Worm (Caenorhabditis elegans) whole organism, L1 larva: Measurements from ENCODE around the gene ZK121.2.
A peak's percentile ranks its signal among the peaks of the same experiment; 100 is the strongest.

Source experiments
- C04F5.9 ChIP-seq: sonication (generic microtip); optimal IDR thresholded peaks from 2 replicates; lab custom pipeline; 2016; ENCODE audit warnings: missing genetic modification characterization, missing compliant biosample characterization
- C16A3.4 ChIP-seq: fragments of 150-350 bp; optimal IDR thresholded peaks from 2 replicates; lab custom pipeline; 2014; ENCODE audit warnings: missing biosample characterization, missing genetic modification characterization
- C34B4.2 ChIP-seq: sonication (generic microtip); optimal IDR thresholded peaks from 2 replicates; lab custom pipeline; 2017; ENCODE audit warnings: mild to moderate bottlenecking, missing genetic modification characterization, missing compliant biosample characterization
- Y116A8C.19 ChIP-seq: sonication (generic microtip); optimal IDR thresholded peaks from 2 replicates; lab custom pipeline; 2016; ENCODE audit warnings: missing compliant biosample characterization, missing genetic modification characterization, borderline replicate concordance
- aha-1 ChIP-seq: fragments of 150-350 bp; optimal IDR thresholded peaks from 2 replicates; lab custom pipeline; 2014; ENCODE audit warnings: missing biosample characterization, missing genetic modification characterization
- alr-1 ChIP-seq: fragments of 200-800 bp; sonication (Bioruptor generic); optimal IDR thresholded peaks from 2 replicates; lab custom pipeline; 2018; ENCODE audit warnings: borderline replicate concordance, mild to moderate bottlenecking, missing genetic modification characterization, missing compliant biosample characterization
- ama-1 ChIP-seq: fragments of 150-350 bp; optimal IDR thresholded peaks from 2 replicates; lab custom pipeline; 2014
- ceh-63 ChIP-seq: fragments of 200-800 bp; sonication (Bioruptor generic); optimal IDR thresholded peaks from 2 replicates; lab custom pipeline; 2018; ENCODE audit warnings: mild to moderate bottlenecking, missing genetic modification characterization, missing compliant biosample characterization
- ceh-82 ChIP-seq, 3 experiments: fragments of 150-350 bp in 1 of 3; sonication (generic microtip) in 2 of 3; optimal IDR thresholded peaks; 2 replicates each; lab custom pipeline; 2014 to 2017; ENCODE audit warnings: missing biosample characterization in 3 of 3, missing genetic modification characterization in 3 of 3
- ceh-90 ChIP-seq: sonication (generic microtip); optimal IDR thresholded peaks from 2 replicates; lab custom pipeline; 2016; ENCODE audit warnings: missing genetic modification characterization, missing compliant biosample characterization
- dpl-1 ChIP-seq, 3 experiments: fragments of 150-350 bp in 2 of 3; sonication (generic microtip) in 1 of 3; optimal IDR thresholded peaks; 2 replicates each; lab custom pipeline; 2014 to 2017; ENCODE audit warnings: missing biosample characterization in 3 of 3, missing genetic modification characterization in 3 of 3, missing genetic modification reagents in 3 of 3
- efl-1 ChIP-seq, 4 experiments: fragments of 150-350 bp; optimal IDR thresholded peaks in 3 of 4; peaks in 1 of 4; 1 replicate in 1 of 4; 2 replicates in 3 of 4; lab custom pipeline; 2014; ENCODE audit warnings: missing biosample characterization in 2 of 4, missing genetic modification characterization in 2 of 4, missing genetic modification reagents in 2 of 4
- egl-13 ChIP-seq: sonication (generic microtip); optimal IDR thresholded peaks from 2 replicates; lab custom pipeline; 2016; ENCODE audit warnings: missing genotype, missing genetic modification reagents, missing genetic modification characterization, missing compliant biosample characterization
- ets-5 ChIP-seq: fragments of 200-800 bp; sonication (Bioruptor generic); IDR thresholded peaks from 2 replicates; pipeline ENCODE4 v1.3.6; 2022; ENCODE audit warnings: missing genetic modification characterization, missing compliant biosample characterization
- fkh-8 ChIP-seq: sonication (generic microtip); optimal IDR thresholded peaks from 2 replicates; lab custom pipeline; 2016; ENCODE audit warnings: mild to moderate bottlenecking, missing genetic modification characterization, missing compliant biosample characterization
- grh-1 ChIP-seq: fragments of 200-800 bp; sonication (Bioruptor generic); IDR thresholded peaks from 2 replicates; pipeline ENCODE4 v1.3.6; 2022; ENCODE audit warnings: missing genetic modification reagents, missing genetic modification characterization, missing compliant biosample characterization
- hlh-17 ChIP-seq: fragments of 200-800 bp; sonication (Bioruptor generic); optimal IDR thresholded peaks from 2 replicates; lab custom pipeline; 2018; ENCODE audit warnings: missing genetic modification characterization, mild to moderate bottlenecking, missing compliant biosample characterization, moderate library complexity, borderline replicate concordance
- hlh-4 ChIP-seq: sonication (generic microtip); optimal IDR thresholded peaks from 2 replicates; lab custom pipeline; 2016; ENCODE audit warnings: mild to moderate bottlenecking, missing genetic modification characterization, missing compliant biosample characterization
- hpl-2 ChIP-seq: fragments of 150-350 bp; optimal IDR thresholded peaks from 2 replicates; lab custom pipeline; 2014; ENCODE audit warnings: missing biosample characterization, missing genetic modification reagents, missing genetic modification characterization
- irx-1 ChIP-seq: sonication (generic microtip); optimal IDR thresholded peaks from 2 replicates; lab custom pipeline; 2016; ENCODE audit warnings: missing genetic modification characterization, missing compliant biosample characterization
- lin-35 ChIP-seq, 2 experiments: fragments of 150-350 bp; optimal IDR thresholded peaks; 2 replicates each; lab custom pipeline; 2014; ENCODE audit warnings: missing biosample characterization in 2 of 2, missing genetic modification characterization in 2 of 2, missing genetic modification reagents in 2 of 2
- lin-39 ChIP-seq: fragments of 150-350 bp; optimal IDR thresholded peaks from 2 replicates; lab custom pipeline; 2014; ENCODE audit warnings: missing biosample characterization, missing genetic modification reagents, missing genetic modification characterization
- mef-2 ChIP-seq: fragments of 150-350 bp; optimal IDR thresholded peaks from 2 replicates; lab custom pipeline; 2014; ENCODE audit warnings: missing biosample characterization, missing genetic modification characterization
- mep-1 ChIP-seq: fragments of 150-350 bp; optimal IDR thresholded peaks from 2 replicates; lab custom pipeline; 2014; ENCODE audit warnings: missing biosample characterization, missing genetic modification characterization
- nhr-20 ChIP-seq: sonication (generic microtip); optimal IDR thresholded peaks from 2 replicates; lab custom pipeline; 2016; ENCODE audit warnings: mild to moderate bottlenecking, missing genetic modification characterization, missing compliant biosample characterization
- nhr-28 ChIP-seq: fragments of 150-350 bp; optimal IDR thresholded peaks from 2 replicates; lab custom pipeline; 2014; ENCODE audit warnings: missing biosample characterization, missing genetic modification characterization
- nhr-47 ChIP-seq: sonication (generic microtip); optimal IDR thresholded peaks from 2 replicates; lab custom pipeline; 2016; ENCODE audit warnings: mild to moderate bottlenecking, missing genetic modification characterization, moderate library complexity, missing compliant biosample characterization
- nhr-71 ChIP-seq: sonication (generic microtip); optimal IDR thresholded peaks from 2 replicates; lab custom pipeline; 2016; ENCODE audit warnings: mild to moderate bottlenecking, missing genetic modification characterization, moderate library complexity, missing compliant biosample characterization
- nhr-77 ChIP-seq: fragments of 150-350 bp; optimal IDR thresholded peaks from 2 replicates; lab custom pipeline; 2014; ENCODE audit warnings: missing biosample characterization, missing genetic modification characterization
- nhr-84 ChIP-seq: sonication (generic microtip); optimal IDR thresholded peaks from 2 replicates; lab custom pipeline; 2017; ENCODE audit warnings: missing biosample characterization, missing genetic modification characterization
- nhr-90 ChIP-seq: sonication (generic microtip); optimal IDR thresholded peaks from 2 replicates; lab custom pipeline; 2016; ENCODE audit warnings: mild to moderate bottlenecking, missing genetic modification characterization, missing compliant biosample characterization; ENCODE audit not compliant: poor library complexity
- pag-3 ChIP-seq: sonication (generic microtip); optimal IDR thresholded peaks from 2 replicates; lab custom pipeline; 2017; ENCODE audit warnings: missing genetic modification characterization, mild to moderate bottlenecking, missing compliant biosample characterization, antibody characterized with exemption, borderline replicate concordance; ENCODE audit not compliant: insufficient read depth
- pax-3 ChIP-seq: fragments of 200-800 bp; sonication (Bioruptor generic); optimal IDR thresholded peaks from 2 replicates; lab custom pipeline; 2018; ENCODE audit warnings: mild to moderate bottlenecking, missing genetic modification characterization, moderate library complexity, missing compliant biosample characterization
- pqm-1 ChIP-seq: sonication (generic microtip); optimal IDR thresholded peaks from 3 replicates; lab custom pipeline; 2017; ENCODE audit warnings: missing biosample characterization, missing genetic modification characterization
- rnt-1 ChIP-seq: sonication (generic microtip); optimal IDR thresholded peaks from 2 replicates; lab custom pipeline; 2016; ENCODE audit warnings: mild to moderate bottlenecking, missing genetic modification characterization, moderate library complexity, missing compliant biosample characterization
- snu-23 ChIP-seq: sonication (generic microtip); optimal IDR thresholded peaks from 2 replicates; lab custom pipeline; 2016; ENCODE audit warnings: missing genetic modification characterization, missing compliant biosample characterization
- sptf-1 ChIP-seq: fragments of 150-350 bp; optimal IDR thresholded peaks from 2 replicates; lab custom pipeline; 2014; ENCODE audit warnings: missing biosample characterization, missing genetic modification characterization
- sup-37 ChIP-seq: fragments of 200-800 bp; sonication (Bioruptor generic); optimal IDR thresholded peaks from 2 replicates; lab custom pipeline; 2018; ENCODE audit warnings: mild to moderate bottlenecking, missing genetic modification characterization, missing compliant biosample characterization
- tbx-2 ChIP-seq: sonication (generic microtip); optimal IDR thresholded peaks from 2 replicates; lab custom pipeline; 2016; ENCODE audit warnings: missing genetic modification characterization, missing compliant biosample characterization
- tlp-1 ChIP-seq: fragments of 150-350 bp; optimal IDR thresholded peaks from 2 replicates; lab custom pipeline; 2014; ENCODE audit warnings: missing biosample characterization, missing genetic modification characterization
- unc-62 ChIP-seq: fragments of 150-350 bp; optimal IDR thresholded peaks from 2 replicates; lab custom pipeline; 2014; ENCODE audit warnings: missing biosample characterization, missing genetic modification reagents, missing genetic modification characterization
- unc-86 ChIP-seq: sonication (generic microtip); optimal IDR thresholded peaks from 2 replicates; lab custom pipeline; 2016; ENCODE audit warnings: missing genetic modification characterization, missing compliant biosample characterization
- unc-98 ChIP-seq: fragments of 200-800 bp; sonication (Bioruptor generic); IDR thresholded peaks from 2 replicates; pipeline ENCODE4 v1.3.6; 2022; ENCODE audit warnings: missing genetic modification characterization, missing compliant biosample characterization
- vab-15 ChIP-seq: sonication (generic microtip); optimal IDR thresholded peaks from 2 replicates; lab custom pipeline; 2017; ENCODE audit warnings: missing genotype, mild to moderate bottlenecking, missing genetic modification characterization, missing compliant biosample characterization
- xbp-1 ChIP-seq: sonication (generic microtip); optimal IDR thresholded peaks from 2 replicates; lab custom pipeline; 2016; ENCODE audit warnings: missing genetic modification characterization, missing compliant biosample characterization
- zip-4 ChIP-seq: fragments of 200-800 bp; sonication (Bioruptor generic); optimal IDR thresholded peaks from 2 replicates; lab custom pipeline; 2018; ENCODE audit warnings: mild to moderate bottlenecking, missing genetic modification characterization, moderate library complexity, missing compliant biosample characterization
- ztf-4 ChIP-seq: fragments of 150-350 bp; optimal IDR thresholded peaks from 2 replicates; lab custom pipeline; 2014; ENCODE audit warnings: missing biosample characterization, missing genetic modification characterization

ZK121.2 gene

DNA sequence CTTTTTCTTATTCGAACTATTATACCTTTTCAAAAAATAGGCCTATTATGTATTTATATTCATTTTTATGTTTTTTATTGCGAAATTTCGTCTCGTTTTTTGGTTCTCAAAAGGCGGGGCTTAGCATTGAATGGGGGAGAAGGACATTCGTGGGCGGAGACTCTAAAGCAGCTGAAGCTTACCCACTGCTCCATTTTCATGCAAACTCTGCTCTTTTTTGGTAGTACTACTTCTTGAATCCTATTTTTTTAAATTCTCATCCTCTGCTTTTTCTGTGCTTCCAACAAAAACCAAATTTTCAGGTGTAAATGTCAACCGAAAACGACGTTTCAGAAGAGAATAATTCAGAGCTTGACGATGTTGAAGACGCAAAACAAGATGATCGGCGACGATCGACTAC is at the start of gene ZK121.2:
TSS of gene ZK121.2 (plus strand) at position 301 of the 400 bp plus-strand sequence.
- TF ChIP-seq dpl-1 (GFP tag; optimal IDR thresholded peaks at IDR 0.05; lab: Kevin White, UChicago) (no peak), unc-86 (no peak), Y116A8C.19 (no peak), ets-5 (GFP tag; lab: Robert Waterston, UW) (no peak), nhr-77 (no peak), efl-1 (optimal IDR thresholded peaks at IDR 0.05; lab: Kevin White, UChicago) (no peak), efl-1 (GFP tag; optimal IDR thresholded peaks at IDR 0.05 in 1 of 2; lab: Kevin White, UChicago) (no peak), nhr-28 (tag; lab: Kevin White, UChicago) (no peak), sup-37 (GFP tag; lab: Kevin White, UChicago) (no peak), C04F5.9 (tag; lab: Kevin White, UChicago) (no peak), sptf-1 (tag; lab: Kevin White, UChicago) (no peak), tbx-2 (tag; lab: Kevin White, UChicago) (no peak), ceh-82 (tag; optimal IDR thresholded peaks at IDR 0.05; lab: Kevin White, UChicago) (no peak)

DNA sequence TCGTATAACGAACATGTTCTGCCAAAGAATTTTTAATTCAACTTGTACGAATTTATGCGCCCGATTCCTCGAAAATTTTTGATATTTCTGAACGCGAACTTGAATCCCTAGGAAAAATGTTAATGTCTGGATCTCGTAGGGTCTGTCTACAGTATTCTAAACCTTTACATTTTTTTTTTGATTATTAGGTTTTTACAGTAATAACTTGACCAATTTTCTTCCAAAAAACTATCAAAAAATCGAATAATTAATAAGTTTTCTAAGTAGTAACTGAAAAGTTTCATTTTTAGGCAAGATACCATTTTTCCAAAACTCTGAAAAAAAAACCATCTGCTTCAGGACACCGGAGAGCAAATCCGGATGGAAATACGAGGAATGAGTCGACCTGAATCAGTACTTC is 47.2 kb upstream of the ZK121.2 start:
- TF ChIP-seq nhr-47 (tag; lab: Kevin White, UChicago) (no peak), C16A3.4 (no peak), C34B4.2 (no peak), ama-1 (lab: Kevin White, UChicago) (no peak), alr-1 (tag; lab: Kevin White, UChicago) (no peak), tbx-2 (tag; lab: Kevin White, UChicago) (no peak)

DNA sequence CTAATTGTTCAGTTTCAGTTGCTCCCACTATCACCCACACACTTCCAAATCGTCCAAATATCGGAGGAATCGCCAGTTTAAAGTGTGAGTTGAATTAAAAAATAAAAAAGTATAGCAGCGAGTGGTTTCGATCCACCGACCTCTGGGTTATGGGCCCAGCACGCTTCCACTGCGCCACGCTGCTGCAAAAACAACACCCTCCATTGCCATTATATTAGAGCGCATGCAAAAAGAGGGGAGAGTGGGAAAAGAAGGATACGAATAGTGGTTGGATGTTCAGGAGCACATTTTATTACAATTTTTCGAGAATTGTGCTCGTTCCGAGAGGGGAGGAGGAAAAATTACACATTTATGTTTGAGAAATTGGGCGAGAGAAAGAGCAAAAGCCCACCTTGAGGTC is 46.6 kb upstream of the ZK121.2 start:
- TF ChIP-seq alr-1 (tag; lab: Kevin White, UChicago) (no peak), zip-4 (GFP tag; lab: Kevin White, UChicago) (peak; percentile 34), ceh-82 (tag; optimal IDR thresholded peaks at IDR 0.05; lab: Kevin White, UChicago) (peak; percentile 25 to 46 (median 34)), nhr-84 (no peak), hlh-17 (GFP tag; lab: Kevin White, UChicago) (no peak), nhr-77 (peak; percentile 32), hpl-2 (no peak), irx-1 (peak; percentile 33), sptf-1 (tag; lab: Kevin White, UChicago) (no peak), xbp-1 (peak; percentile 57), ztf-4 (tag; lab: Kevin White, UChicago) (peak; percentile 52), grh-1 (GFP tag; lab: Robert Waterston, UW) (no peak), mef-2 (tag; lab: Kevin White, UChicago) (no peak), nhr-20 (tag; lab: Kevin White, UChicago) (no peak), tlp-1 (no peak), lin-35 (GFP tag; optimal IDR thresholded peaks at IDR 0.05; lab: Kevin White, UChicago) (peak; percentile 43 to 61), vab-15 (tag; lab: Kevin White, UChicago) (peak; percentile 27), fkh-8 (tag; lab: Kevin White, UChicago) (peak; percentile 28), nhr-71 (tag; lab: Kevin White, UChicago) (peak; percentile 83), mep-1 (tag; lab: Kevin White, UChicago) (peak; percentile 64), pag-3 (tag; lab: Kevin White, UChicago) (no peak), rnt-1 (tag; lab: Kevin White, UChicago) (peak; percentile 81), lin-39 (tag; lab: Kevin White, UChicago) (peak; percentile 43), hlh-4 (no peak), unc-62 (GFP tag; lab: Kevin White, UChicago) (no peak), aha-1 (tag; lab: Kevin White, UChicago) (no peak), pqm-1 (tag; lab: Kevin White, UChicago) (no peak), dpl-1 (GFP tag; optimal IDR thresholded peaks at IDR 0.05; lab: Kevin White, UChicago) (peak; percentile 12 to 43 (median 26)), ceh-63 (GFP tag; lab: Kevin White, UChicago) (peak; percentile 39), ceh-90 (tag; lab: Kevin White, UChicago) (no peak), egl-13 (no peak), unc-98 (0 out of 2 replicates have a peak, but pooled peaks have one; percentile 27), unc-86 (peak; percentile 16), C16A3.4 (peak; percentile 40), nhr-90 (tag; lab: Kevin White, UChicago) (peak; percentile 62), pax-3 (tag; lab: Kevin White, UChicago) (no peak), snu-23 (GFP tag; lab: Kevin White, UChicago) (peak; percentile 83), ets-5 (GFP tag; lab: Robert Waterston, UW) (no peak)
